Fruit fly (Drosophila melanogaster) whole organism, embryonic: ENCODE measurements around the gene CG3339.

Experiments
- Atf3 ChIP-seq: fragments of 200-800 bp; sonication (Bioruptor generic); optimal IDR thresholded peaks from 3 replicates; lab custom pipeline; 2016; ENCODE audit warnings: missing biosample characterization, missing genetic modification characterization
- BEAF-32 ChIP-seq: fragments of 200-800 bp; sonication (Bioruptor generic); optimal IDR thresholded peaks from 3 replicates; lab custom pipeline; 2017; ENCODE audit warnings: missing biosample characterization, missing genetic modification characterization, mild to moderate bottlenecking, moderate library complexity, missing genetic modification reagents
- CG10209 ChIP-seq: fragments of 200-800 bp; sonication (Bioruptor generic); optimal IDR thresholded peaks from 3 replicates; lab custom pipeline; 2017; ENCODE audit warnings: missing biosample characterization, mild to moderate bottlenecking, missing genetic modification characterization, missing genetic modification reagents
- CG10431 ChIP-seq: fragments of 200-800 bp; sonication (Bioruptor generic); optimal IDR thresholded peaks from 3 replicates; lab custom pipeline; 2018; ENCODE audit warnings: missing biosample characterization, mild to moderate bottlenecking, missing genetic modification characterization
- CG11560 ChIP-seq: fragments of 200-800 bp; sonication (Bioruptor generic); IDR thresholded peaks from 3 replicates; pipeline ENCODE4 v1.3.6; 2022; ENCODE audit warnings: missing biosample characterization, missing genetic modification characterization
- CG12659 ChIP-seq: fragments of 200-800 bp; sonication (Bioruptor generic); optimal IDR thresholded peaks from 3 replicates; lab custom pipeline; 2017; ENCODE audit warnings: mild to moderate bottlenecking, missing biosample characterization, missing genetic modification reagents, missing genetic modification characterization
- CG12942 ChIP-seq: fragments of 200-800 bp; sonication (Bioruptor generic); optimal IDR thresholded peaks from 3 replicates; lab custom pipeline; 2016; ENCODE audit warnings: missing biosample characterization, missing genetic modification characterization
- CG17359 ChIP-seq: fragments of 200-800 bp; sonication (Bioruptor generic); optimal IDR thresholded peaks from 3 replicates; lab custom pipeline; 2018; ENCODE audit warnings: missing biosample characterization, mild to moderate bottlenecking, missing genetic modification characterization, moderate library complexity
- CG17912 ChIP-seq: fragments of 200-800 bp; sonication (Bioruptor generic); optimal IDR thresholded peaks from 2 replicates; lab custom pipeline; 2018; ENCODE audit warnings: missing biosample characterization, mild to moderate bottlenecking, missing genetic modification characterization
- CG30431 ChIP-seq: fragments of 200-800 bp; sonication (Bioruptor generic); optimal IDR thresholded peaks from 2 replicates; lab custom pipeline; 2017; ENCODE audit warnings: missing biosample characterization, missing genetic modification characterization
- CG3065 ChIP-seq: fragments of 200-800 bp; sonication (Bioruptor generic); optimal IDR thresholded peaks from 2 replicates; lab custom pipeline; 2016; ENCODE audit warnings: missing biosample characterization, missing genetic modification characterization
- CG34422 ChIP-seq: fragments of 200-800 bp; sonication (Bioruptor generic); IDR thresholded peaks from 3 replicates; pipeline ENCODE4 v1.3.6; 2022; ENCODE audit warnings: missing biosample characterization, missing genetic modification characterization
- CG3838 ChIP-seq: fragments of 200-800 bp; sonication (Bioruptor generic); optimal IDR thresholded peaks from 3 replicates; lab custom pipeline; 2016; ENCODE audit warnings: missing biosample characterization, missing genetic modification characterization
- CG3995 ChIP-seq: fragments of 200-800 bp; sonication (Bioruptor generic); optimal IDR thresholded peaks from 3 replicates; lab custom pipeline; 2016; ENCODE audit warnings: missing biosample characterization, missing genetic modification characterization
- CG43689 ChIP-seq: fragments of 200-800 bp; sonication (Bioruptor generic); IDR thresholded peaks from 2 replicates; pipeline ENCODE4 v1.3.6; 2022; ENCODE audit warnings: missing biosample characterization, missing genetic modification characterization
- CG6689 ChIP-seq: fragments of 200-800 bp; sonication (Bioruptor generic); IDR thresholded peaks from 2 replicates; pipeline ENCODE4 v1.3.6; 2022; ENCODE audit warnings: missing biosample characterization, missing genetic modification characterization
- CG6854 ChIP-seq: fragments of 200-800 bp; sonication (Bioruptor generic); optimal IDR thresholded peaks from 3 replicates; lab custom pipeline; 2017; ENCODE audit warnings: missing biosample characterization, mild to moderate bottlenecking, missing genetic modification characterization
- CG7271 ChIP-seq: fragments of 200-800 bp; sonication (Bioruptor generic); optimal IDR thresholded peaks from 2 replicates; lab custom pipeline; 2018; ENCODE audit warnings: missing biosample characterization, mild to moderate bottlenecking, missing genetic modification characterization, moderate library complexity
- CG7928 ChIP-seq: fragments of 200-800 bp; sonication (Bioruptor generic); optimal IDR thresholded peaks from 2 replicates; lab custom pipeline; 2017; ENCODE audit warnings: missing biosample characterization, mild to moderate bottlenecking, missing genetic modification characterization
- CG8765 ChIP-seq: fragments of 200-800 bp; sonication (Bioruptor generic); IDR thresholded peaks from 2 replicates; pipeline ENCODE4 v1.3.6; 2022; ENCODE audit warnings: missing biosample characterization, missing genetic modification characterization
- CG9797 ChIP-seq: fragments of 200-800 bp; sonication (Bioruptor generic); optimal IDR thresholded peaks from 3 replicates; lab custom pipeline; 2018; ENCODE audit warnings: missing biosample characterization, mild to moderate bottlenecking, missing genetic modification characterization
- CkIIα-i1 ChIP-seq: fragments of 200-800 bp; sonication (Bioruptor generic); IDR thresholded peaks from 2 replicates; pipeline ENCODE4 v1.3.6; 2022; ENCODE audit warnings: missing biosample characterization, missing genetic modification characterization
- Dip2 ChIP-seq: fragments of 200-800 bp; sonication (Bioruptor generic); IDR thresholded peaks from 2 replicates; pipeline ENCODE4 v1.3.6; 2022; ENCODE audit warnings: missing biosample characterization, missing genetic modification characterization
- ERR ChIP-seq: fragments of 200-800 bp; sonication (Bioruptor generic); optimal IDR thresholded peaks from 2 replicates; lab custom pipeline; 2016; ENCODE audit warnings: missing biosample characterization, missing genetic modification characterization
- Elba2 ChIP-seq: fragments of 200-800 bp; sonication (Bioruptor generic); optimal IDR thresholded peaks from 3 replicates; lab custom pipeline; 2016; ENCODE audit warnings: missing biosample characterization, missing genetic modification characterization
- HHEX ChIP-seq: fragments of 200-800 bp; sonication (Bioruptor generic); optimal IDR thresholded peaks from 3 replicates; lab custom pipeline; 2017; ENCODE audit warnings: missing biosample characterization, mild to moderate bottlenecking, missing genetic modification characterization, missing genetic modification reagents
- HLH3B ChIP-seq: fragments of 200-800 bp; sonication (Bioruptor generic); IDR thresholded peaks from 2 replicates; pipeline ENCODE4 v1.3.6; 2022; ENCODE audit warnings: missing biosample characterization, missing genetic modification characterization
- Hey ChIP-seq: fragments of 200-800 bp; sonication (Bioruptor generic); optimal IDR thresholded peaks from 3 replicates; lab custom pipeline; 2018; ENCODE audit warnings: missing biosample characterization, mild to moderate bottlenecking, missing genetic modification characterization
- Jarid2 ChIP-seq: fragments of 200-800 bp; sonication (Bioruptor generic); optimal IDR thresholded peaks from 3 replicates; lab custom pipeline; 2017; ENCODE audit warnings: mild to moderate bottlenecking, missing biosample characterization, missing genetic modification reagents, missing genetic modification characterization
- MESR4 ChIP-seq: fragments of 200-800 bp; sonication (Bioruptor generic); optimal IDR thresholded peaks from 2 replicates; lab custom pipeline; 2018; ENCODE audit warnings: missing biosample characterization, mild to moderate bottlenecking, missing genetic modification characterization, moderate library complexity
- Med ChIP-seq: fragments of 200-800 bp; sonication (Bioruptor generic); peaks from one replicate; lab custom pipeline; 2016; ENCODE audit warnings: missing biosample characterization, missing genetic modification characterization, mild to moderate bottlenecking, inconsistent platforms, moderate library complexity
- Myb ChIP-seq: fragments of 200-800 bp; sonication (Bioruptor generic); optimal IDR thresholded peaks from 2 replicates; lab custom pipeline; 2016; ENCODE audit warnings: missing biosample characterization, missing genetic modification characterization
- Neu2 ChIP-seq: fragments of 200-800 bp; sonication (Bioruptor generic); optimal IDR thresholded peaks from 3 replicates; lab custom pipeline; 2016; ENCODE audit warnings: missing biosample characterization, missing genetic modification characterization, borderline replicate concordance
- Ravus ChIP-seq: fragments of 200-800 bp; sonication (Bioruptor generic); IDR thresholded peaks from 2 replicates; pipeline ENCODE4 v1.3.6; 2022; ENCODE audit warnings: missing biosample characterization, missing genetic modification characterization
- chm ChIP-seq: fragments of 200-800 bp; sonication (Bioruptor generic); IDR thresholded peaks from 2 replicates; pipeline ENCODE4 v1.3.6; 2022; ENCODE audit warnings: missing biosample characterization, missing genetic modification characterization
- dpn ChIP-seq, 2 experiments: fragments of 200-800 bp; sonication (Bioruptor generic); optimal IDR thresholded peaks; 3 replicates each; lab custom pipeline; 2016; ENCODE audit warnings: missing biosample characterization in 2 of 2, missing genetic modification characterization in 2 of 2
- emc ChIP-seq: fragments of 200-800 bp; sonication (Bioruptor generic); optimal IDR thresholded peaks from 2 replicates; lab custom pipeline; 2016; ENCODE audit warnings: missing biosample characterization, missing genetic modification characterization
- gem ChIP-seq: fragments of 200-800 bp; sonication (Bioruptor generic); optimal IDR thresholded peaks from 2 replicates; lab custom pipeline; 2019; ENCODE audit warnings: missing biosample characterization, mild to moderate bottlenecking, missing genetic modification characterization, moderate library complexity
- h ChIP-seq: fragments of >200 bp; optimal IDR thresholded peaks from 2 replicates; lab custom pipeline; 2017
- hbn ChIP-seq: fragments of 200-800 bp; sonication (Bioruptor generic); IDR thresholded peaks from 2 replicates; pipeline ENCODE4 v1.3.6; 2022; ENCODE audit warnings: missing biosample characterization, missing genetic modification characterization; ENCODE audit not compliant: partially characterized antibody
- kni ChIP-seq: fragments of 200-800 bp; sonication (Bioruptor generic); optimal IDR thresholded peaks from 3 replicates; lab custom pipeline; 2017; ENCODE audit warnings: mild to moderate bottlenecking, missing biosample characterization, missing genetic modification reagents, missing genetic modification characterization
- lov ChIP-seq, 2 experiments: fragments of 200-800 bp in 1 of 2; fragments of >200 bp in 1 of 2; sonication (Bioruptor generic) in 1 of 2; IDR thresholded peaks in 1 of 2; optimal IDR thresholded peaks in 1 of 2; 2 replicates in 1 of 2; 3 replicates in 1 of 2; pipeline versions ENCODE4 v1.3.6 to Lab custom; 2017 to 2022; ENCODE audit warnings: missing biosample characterization in 1 of 2, missing genetic modification characterization in 1 of 2
- nerfin-1 ChIP-seq: fragments of 200-800 bp; sonication (Bioruptor generic); optimal IDR thresholded peaks from 3 replicates; lab custom pipeline; 2019; ENCODE audit warnings: missing biosample characterization, mild to moderate bottlenecking, missing genetic modification characterization, moderate library complexity
- pum ChIP-seq: fragments of 200-800 bp; sonication (Bioruptor generic); optimal IDR thresholded peaks from 2 replicates; lab custom pipeline; 2016; ENCODE audit warnings: missing biosample characterization, missing genetic modification characterization
- row ChIP-seq: fragments of 200-800 bp; sonication (Bioruptor generic); IDR thresholded peaks from 3 replicates; pipeline ENCODE4 v1.3.6; 2022; ENCODE audit warnings: missing biosample characterization, missing genetic modification characterization
- sens ChIP-seq: fragments of 200-800 bp; sonication (Bioruptor generic); peaks from one replicate; lab custom pipeline; 2016; ENCODE audit warnings: missing biosample characterization, missing genetic modification characterization
- vfl ChIP-seq: fragments of 200-800 bp; sonication (Bioruptor generic); optimal IDR thresholded peaks from 2 replicates; lab custom pipeline; 2016; ENCODE audit warnings: missing biosample characterization, missing genetic modification characterization
- wek ChIP-seq: fragments of 200-800 bp; sonication (Bioruptor generic); optimal IDR thresholded peaks from 3 replicates; lab custom pipeline; 2018; ENCODE audit warnings: missing biosample characterization, mild to moderate bottlenecking, missing genetic modification characterization, moderate library complexity
- zfh2 ChIP-seq: fragments of 200-800 bp; sonication (Bioruptor generic); optimal IDR thresholded peaks from 2 replicates; lab custom pipeline; 2016; ENCODE audit warnings: missing biosample characterization, missing genetic modification characterization

Gene CG3339

DNA sequence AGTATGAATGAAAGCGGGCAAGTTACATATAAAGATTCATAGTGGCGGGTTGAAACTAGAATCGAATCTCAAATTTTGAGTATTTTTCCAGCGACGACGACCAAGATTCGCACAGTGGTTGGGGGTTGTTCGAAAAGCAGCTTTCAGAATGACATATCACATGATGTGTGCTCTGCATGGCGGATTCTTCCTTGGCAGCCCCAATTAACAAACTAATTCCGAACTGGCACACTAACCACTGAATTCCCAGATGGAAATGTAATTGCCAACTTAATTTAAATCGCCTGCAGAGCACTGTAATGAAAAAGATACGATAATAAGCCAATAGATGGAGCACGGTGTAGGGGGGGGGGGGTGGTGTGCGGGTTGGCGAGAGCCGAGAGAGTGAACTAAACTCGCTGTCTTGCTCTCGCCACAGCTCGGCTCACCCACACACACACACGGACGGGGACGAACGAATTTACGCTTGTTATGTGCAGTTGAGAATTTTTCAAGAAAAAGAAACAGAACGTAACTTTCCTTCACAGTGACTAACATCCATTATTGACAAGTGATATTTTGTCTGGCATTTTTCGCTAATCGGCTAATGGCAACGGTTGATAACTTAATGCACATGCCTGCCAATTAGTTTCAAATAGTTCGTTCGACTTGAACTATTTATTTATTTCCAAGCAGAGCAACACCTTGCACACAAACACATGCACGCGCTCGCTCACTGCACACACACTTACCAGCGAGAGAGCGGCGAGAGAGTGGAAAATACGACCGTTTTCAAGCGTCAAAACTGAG is 40.9 kb downstream of the CG3339 start (continued):
- TF ChIP-seq CG43689 (GFP tag; lab: Robert Waterston, UW) (peak; percentile 92), MESR4 (GFP tag; lab: Kevin White, UChicago) (peak; percentile 63), Jarid2 (GFP tag; lab: Kevin White, UChicago) (peak; percentile 83), CG6854 (GFP tag; lab: Kevin White, UChicago) (peak; percentile 90), CG10209 (GFP tag; lab: Kevin White, UChicago) (peak; percentile 96), Ravus (peak; percentile 92), HLH3B (GFP tag; lab: Robert Waterston, UW) (peak; percentile 97), CG3065 (peak; percentile 85), h (lab: Kevin White, UChicago) (no peak), ERR (GFP tag; lab: Kevin White, UChicago) (peak; percentile 91), HHEX (peak; percentile 96), Hey (tag; lab: Kevin White, UChicago) (peak; percentile 83), CG7928 (GFP tag; lab: Kevin White, UChicago) (peak; percentile 77), Med (peak; percentile 100), CG6689 (GFP tag; lab: Robert Waterston, UW) (peak; percentile 97), CG12942 (GFP tag; lab: Kevin White, UChicago) (peak; percentile 94), gem (peak; percentile 97), Neu2 (GFP tag; lab: Kevin White, UChicago) (peak; percentile 58), CG12659 (GFP tag; lab: Kevin White, UChicago) (peak; percentile 97), CG17912 (GFP tag; lab: Kevin White, UChicago) (peak; percentile 30), emc (peak; percentile 91), Myb (GFP tag; lab: Kevin White, UChicago) (peak; percentile 89), CG3995 (GFP tag; lab: Kevin White, UChicago) (peak; percentile 75), CG11560 (tag; lab: Robert Waterston, UW) (peak; percentile 85), row (GFP tag; lab: Robert Waterston, UW) (peak; percentile 97), chm (GFP tag; lab: Robert Waterston, UW) (peak; percentile 97), Dip2 (peak; percentile 50; the same call in 1 of the 2 replicates), CG9797 (no peak), BEAF-32 (GFP tag; lab: Kevin White, UChicago) (peak; percentile 27), zfh2 (GFP tag; lab: Kevin White, UChicago) (peak; percentile 96), Elba2 (no peak), Atf3 (peak; percentile 93), hbn (no peak), sens (GFP tag; lab: Kevin White, UChicago) (peak; percentile 98), lov (optimal IDR thresholded peaks at IDR 0.05; lab: Kevin White, UChicago) (no peak), lov (GFP tag; IDR thresholded peaks at IDR 0.05; lab: Robert Waterston, UW) (peak; percentile 97), vfl (GFP tag; lab: Kevin White, UChicago) (peak; percentile 94), CG3838 (peak; percentile 86), CG7271 (peak; percentile 27), CG10431 (peak; percentile 33), CG34422 (GFP tag; lab: Robert Waterston, UW) (peak; percentile 98), pum (GFP tag; lab: Kevin White, UChicago) (peak; percentile 94), CG17359 (tag; lab: Kevin White, UChicago) (peak; percentile 96), dpn (GFP tag; optimal IDR thresholded peaks at IDR 0.05; lab: Kevin White, UChicago) (peak; percentile 92 to 98), CkIIα-i1 (GFP tag; lab: Robert Waterston, UW) (peak; percentile 87), kni (GFP tag; lab: Kevin White, UChicago) (peak; percentile 92), nerfin-1 (tag; lab: Kevin White, UChicago) (peak; percentile 80), CG8765 (GFP tag; lab: Robert Waterston, UW) (peak; percentile 92), wek (GFP tag; lab: Kevin White, UChicago) (peak; percentile 86), CG30431 (GFP tag; lab: Kevin White, UChicago) (peak; percentile 97)
